Worm (Caenorhabditis elegans) whole organism, L3 larva: ENCODE results near the gene F48F5.8.
A peak's percentile ranks its signal among the peaks of the same experiment; 100 is the strongest.

ENCODE experiments used
- aly-2 ChIP-seq: fragments of 150-350 bp; optimal IDR thresholded peaks from 2 replicates; lab custom pipeline; 2014; ENCODE audit warnings: missing biosample characterization, missing genetic modification characterization
- daf-12 ChIP-seq: fragments of 150-350 bp; optimal IDR thresholded peaks from 2 replicates; lab custom pipeline; 2014; ENCODE audit warnings: missing biosample characterization, missing genetic modification reagents, missing genetic modification characterization
- fos-1 ChIP-seq: fragments of 150-350 bp; optimal IDR thresholded peaks from 2 replicates; lab custom pipeline; 2014; ENCODE audit warnings: missing biosample characterization, missing genetic modification characterization
- lin-15B ChIP-seq: fragments of 150-350 bp; optimal IDR thresholded peaks from 2 replicates; lab custom pipeline; 2014; ENCODE audit warnings: missing biosample characterization, missing genetic modification characterization
- nhr-67 ChIP-seq: fragments of 150-350 bp; optimal IDR thresholded peaks from 2 replicates; lab custom pipeline; 2014; ENCODE audit warnings: missing biosample characterization, missing genetic modification characterization
- nhr-76 ChIP-seq: fragments of 150-350 bp; sonication (generic microtip); optimal IDR thresholded peaks from 5 replicates; lab custom pipeline; 2014; ENCODE audit warnings: missing biosample characterization, missing genetic modification characterization
- pqm-1 ChIP-seq: fragments of 150-350 bp; optimal IDR thresholded peaks from 2 replicates; lab custom pipeline; 2017; ENCODE audit warnings: missing biosample characterization, missing genetic modification characterization, inconsistent platforms
- snpc-4 ChIP-seq: fragments of 150-350 bp; optimal IDR thresholded peaks from 2 replicates; lab custom pipeline; 2014; ENCODE audit warnings: missing biosample characterization, missing genetic modification characterization
- unc-39 ChIP-seq: sonication (generic microtip); optimal IDR thresholded peaks from 4 replicates; lab custom pipeline; 2017; ENCODE audit warnings: missing biosample characterization, missing genetic modification characterization
- ztf-11 ChIP-seq: fragments of 150-350 bp; optimal IDR thresholded peaks from 2 replicates; lab custom pipeline; 2014; ENCODE audit warnings: missing biosample characterization, missing genetic modification characterization

DNA sequence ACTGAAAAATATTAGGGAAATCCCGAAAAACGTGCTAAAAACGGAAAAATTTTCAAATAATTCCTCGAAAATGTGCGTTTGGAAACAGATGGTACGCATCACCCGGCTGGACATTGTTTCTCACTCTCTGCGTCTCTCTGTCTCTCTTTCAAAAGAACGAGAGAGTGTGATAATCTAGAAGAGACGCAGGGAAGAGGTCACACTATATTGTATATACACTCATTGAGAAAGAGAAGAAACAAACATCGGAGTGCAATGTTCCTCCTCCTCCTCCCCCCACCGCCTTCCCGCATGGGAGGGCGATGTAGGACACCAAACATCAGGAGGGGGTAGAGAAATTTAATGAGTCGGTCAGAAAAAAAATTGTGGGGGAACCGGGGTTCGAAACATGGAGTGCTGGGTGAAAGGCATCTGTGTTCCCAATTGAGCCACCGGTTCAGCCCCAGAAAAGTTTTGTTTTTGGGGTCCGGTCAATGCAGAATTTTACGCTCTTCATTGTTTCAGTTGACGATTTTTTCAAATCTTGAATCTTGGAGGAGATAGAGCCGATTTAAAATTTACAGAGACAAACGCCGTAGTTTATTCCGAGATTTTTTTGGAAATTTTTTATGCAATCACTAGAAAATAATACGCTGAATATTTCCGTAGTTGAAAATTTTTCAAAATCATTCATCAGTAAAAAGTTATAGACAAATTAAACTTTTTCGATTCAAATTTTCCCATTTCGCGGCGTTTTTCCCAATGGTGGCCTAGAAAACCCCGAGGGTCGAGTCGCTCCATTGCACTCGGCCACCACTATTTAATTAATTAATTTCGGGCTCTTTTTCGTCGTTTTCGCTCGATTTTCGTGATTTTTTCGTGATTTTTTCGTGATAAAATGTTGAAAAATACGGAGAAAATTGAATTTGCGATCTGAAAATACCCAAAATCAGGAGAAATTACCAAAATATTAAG, 636 bp upstream of the F48F5.8 start:
- TF ChIP-seq nhr-67 (tag; lab: Kevin White, UChicago) (no peak), aly-2 (tag; lab: Kevin White, UChicago) (no peak), pqm-1 (tag; lab: Kevin White, UChicago) (peak; percentile 71), nhr-76 (tag; lab: Kevin White, UChicago) (no peak), fos-1 (tag; lab: Kevin White, UChicago) (no peak), unc-39 (no peak), snpc-4 (tag; lab: Kevin White, UChicago) (no peak), ztf-11 (tag; lab: Kevin White, UChicago) (no peak), lin-15B (peak; percentile 44), daf-12 (tag; lab: Kevin White, UChicago) (no peak)
